Worm (Caenorhabditis elegans): Measurements from ENCODE around the gene F16G10.1.

Gene F16G10.1

DNA sequence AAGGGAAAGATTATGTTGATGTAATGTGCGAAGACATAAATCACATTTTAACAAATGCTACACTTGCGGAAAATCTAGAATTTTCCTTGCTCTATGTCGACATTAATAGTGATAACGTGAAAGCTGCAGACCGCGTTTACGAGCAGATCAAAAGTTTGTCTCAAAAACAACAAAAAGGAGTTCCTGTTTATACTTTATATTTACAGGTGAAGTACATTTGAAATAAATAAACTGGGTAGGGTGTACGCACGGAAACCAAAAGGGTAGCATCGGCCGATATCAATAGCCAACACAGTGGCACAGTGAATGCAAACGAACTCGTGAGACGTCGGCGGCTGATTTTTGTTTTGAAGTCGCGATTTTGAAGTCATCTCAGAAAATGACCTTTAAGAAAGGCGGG lies 18.3 kb downstream of the F16G10.1 start:
- TF ChIP-seq nhr-237 (tag; optimal IDR thresholded peaks at IDR 0.05), result no peak
- TF ChIP-seq mab-5 (tag; optimal IDR thresholded peaks at IDR 0.05), result no peak
- no peak for TF ChIP-seq drap-1 (GFP tag; optimal IDR thresholded peaks at IDR 0.05)
- TF ChIP-seq M03D4.4 (tag; optimal IDR thresholded peaks at IDR 0.05), result no peak
- no peak for TF ChIP-seq mep-1 (tag; optimal IDR thresholded peaks at IDR 0.05)
- TF ChIP-seq nhr-2 (tag; optimal IDR thresholded peaks at IDR 0.05), result no peak
- no peak for TF ChIP-seq unc-39 (tag; optimal IDR thresholded peaks at IDR 0.05)
- no peak for TF ChIP-seq hlh-1 (tag; optimal IDR thresholded peaks at IDR 0.05)
- no peak for TF ChIP-seq zip-8 (tag; optimal IDR thresholded peaks at IDR 0.05)
- TF ChIP-seq ceh-39 (tag; optimal IDR thresholded peaks at IDR 0.05), result no peak
- no peak for TF ChIP-seq nhr-28 (tag; optimal IDR thresholded peaks at IDR 0.05)
- TF ChIP-seq sptf-1 (tag; optimal IDR thresholded peaks at IDR 0.05), result no peak
- TF ChIP-seq lin-13 (tag; optimal IDR thresholded peaks at IDR 0.05), result no peak
- TF ChIP-seq unc-120 (tag; optimal IDR thresholded peaks at IDR 0.05; ENCODE audit: poor library complexity, severe bottlenecking), result no peak
- no peak for TF ChIP-seq bed-3 (GFP tag; optimal IDR thresholded peaks at IDR 0.05)
- no peak for TF ChIP-seq snpc-4 (tag; optimal IDR thresholded peaks at IDR 0.05)
- no peak for TF ChIP-seq ceh-83 (GFP tag; optimal IDR thresholded peaks at IDR 0.05)

DNA sequence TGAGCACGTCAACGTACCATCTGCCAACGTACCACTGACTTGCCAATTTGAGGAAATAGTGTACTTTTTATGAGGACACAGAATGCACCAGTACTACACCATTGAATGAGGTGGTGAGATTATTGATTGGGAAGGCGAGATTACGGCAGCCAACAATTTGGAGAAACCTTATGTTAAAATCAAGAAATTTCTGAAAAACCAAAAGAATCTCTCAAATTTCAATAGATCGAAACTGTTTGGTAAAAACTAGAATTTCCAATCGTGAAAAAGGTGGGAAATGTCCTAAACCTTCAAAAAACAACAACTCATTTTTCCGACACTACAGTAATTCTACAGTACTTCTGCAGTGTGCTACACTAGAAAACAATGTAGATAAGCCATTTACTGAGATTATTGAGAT lies 27.9 kb downstream of the F16G10.1 start, which contains the start of gene ceh-86:
Gene ceh-86 (minus strand): TSS at position 101 of the 400 bp plus-strand sequence.
- no peak for TF ChIP-seq snpc-4 (tag; optimal IDR thresholded peaks at IDR 0.05)
- peak; percentile 55 for TF ChIP-seq cnd-1 (tag; optimal IDR thresholded peaks at IDR 0.05)
- TF ChIP-seq ceh-39 (tag; optimal IDR thresholded peaks at IDR 0.05), result peak; percentile 6
- TF ChIP-seq sptf-1 (tag; optimal IDR thresholded peaks at IDR 0.05), result no peak

DNA sequence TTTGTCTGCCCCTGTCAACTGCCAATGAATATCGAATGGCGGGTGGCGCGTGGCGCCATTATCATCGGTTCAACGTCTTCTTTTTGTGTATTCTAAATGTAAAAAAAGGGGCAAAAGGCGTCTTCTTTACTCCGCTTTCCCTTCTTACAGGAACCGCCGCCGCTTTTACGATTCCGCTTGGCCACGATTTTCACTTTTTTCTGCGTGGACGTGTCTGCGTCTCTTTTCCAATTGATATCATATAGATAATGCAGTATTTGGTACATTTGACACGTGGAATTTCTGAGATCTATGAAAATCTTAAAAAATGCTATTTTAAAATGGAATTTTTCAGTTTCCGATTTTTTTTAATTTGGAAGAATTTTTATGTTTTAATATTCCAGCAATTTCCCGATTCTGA lies 31.5 kb downstream of the F16G10.1 start:
- TF ChIP-seq zip-8 (tag; optimal IDR thresholded peaks at IDR 0.05) (no peak), blmp-1 (tag; optimal IDR thresholded peaks at IDR 0.05) (peak; percentile 76)

DNA sequence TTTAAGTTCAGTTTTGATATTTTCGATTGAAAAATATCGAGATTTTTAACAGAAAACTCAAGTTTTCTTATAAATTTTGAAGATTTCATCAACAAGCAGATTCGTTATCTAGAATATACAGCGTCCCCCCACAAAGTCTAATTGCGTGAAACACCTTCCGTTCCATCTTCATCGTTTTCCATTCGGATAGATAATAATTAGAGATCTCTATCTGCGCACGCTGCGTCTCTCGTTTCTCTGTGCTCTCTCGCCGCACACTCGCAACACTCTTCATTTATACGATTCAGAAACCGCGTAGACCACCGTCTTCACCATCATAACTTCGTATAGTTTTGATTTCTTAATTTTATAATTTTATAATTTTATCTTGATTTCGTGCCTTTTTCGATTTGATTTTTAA lies 32.7 kb downstream of the F16G10.1 start:
- TF ChIP-seq drap-1 (GFP tag; optimal IDR thresholded peaks at IDR 0.05) (no peak), elt-1 (tag; optimal IDR thresholded peaks at IDR 0.05; ENCODE audit: borderline replicate concordance, insufficient read depth) (peak; percentile 97)

DNA sequence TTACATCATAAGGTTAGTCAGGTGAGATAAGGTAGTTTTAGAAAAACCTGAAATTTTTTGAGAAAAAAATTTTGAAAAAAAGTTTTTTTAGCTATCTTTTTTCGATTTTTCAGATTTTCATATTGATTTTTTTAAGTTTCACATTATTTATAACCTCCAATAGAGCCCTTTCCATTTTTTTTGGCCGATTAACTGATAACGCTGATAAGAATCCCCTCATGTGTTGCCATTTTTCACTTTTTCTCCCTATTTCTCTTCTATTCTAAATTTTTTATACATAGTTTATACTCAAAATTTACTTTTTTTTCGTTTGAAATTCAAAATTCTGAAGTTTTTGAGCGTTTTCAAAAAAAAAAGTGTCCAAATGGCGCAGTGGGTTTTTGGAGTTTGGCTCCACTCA lies 34.1 kb downstream of the F16G10.1 start:
- TF ChIP-seq sem-2 (GFP tag; optimal IDR thresholded peaks at IDR 0.05) (no peak), pha-4 (tag; optimal IDR thresholded peaks at IDR 0.05) (no peak), bed-3 (GFP tag; optimal IDR thresholded peaks at IDR 0.05) (no peak), lin-32 (GFP tag; optimal IDR thresholded peaks at IDR 0.05) (no peak), nhr-237 (tag; optimal IDR thresholded peaks at IDR 0.05) (no peak), tbx-8 (GFP tag; optimal IDR thresholded peaks at IDR 0.05) (no peak), mep-1 (tag; optimal IDR thresholded peaks at IDR 0.05) (no peak), elt-1 (tag; optimal IDR thresholded peaks at IDR 0.05; ENCODE audit: borderline replicate concordance, insufficient read depth) (no peak), ceh-83 (GFP tag; optimal IDR thresholded peaks at IDR 0.05) (no peak), ceh-39 (tag; optimal IDR thresholded peaks at IDR 0.05) (no peak), flh-1 (GFP tag; optimal IDR thresholded peaks at IDR 0.05) (no peak), ztf-11 (tag; optimal IDR thresholded peaks at IDR 0.05) (no peak), sptf-1 (tag; optimal IDR thresholded peaks at IDR 0.05) (no peak), cnd-1 (tag; optimal IDR thresholded peaks at IDR 0.05) (no peak), nhr-12 (tag; optimal IDR thresholded peaks at IDR 0.05) (no peak), nhr-76 (tag; optimal IDR thresholded peaks at IDR 0.05) (no peak), drap-1 (GFP tag; optimal IDR thresholded peaks at IDR 0.05) (no peak)

DNA sequence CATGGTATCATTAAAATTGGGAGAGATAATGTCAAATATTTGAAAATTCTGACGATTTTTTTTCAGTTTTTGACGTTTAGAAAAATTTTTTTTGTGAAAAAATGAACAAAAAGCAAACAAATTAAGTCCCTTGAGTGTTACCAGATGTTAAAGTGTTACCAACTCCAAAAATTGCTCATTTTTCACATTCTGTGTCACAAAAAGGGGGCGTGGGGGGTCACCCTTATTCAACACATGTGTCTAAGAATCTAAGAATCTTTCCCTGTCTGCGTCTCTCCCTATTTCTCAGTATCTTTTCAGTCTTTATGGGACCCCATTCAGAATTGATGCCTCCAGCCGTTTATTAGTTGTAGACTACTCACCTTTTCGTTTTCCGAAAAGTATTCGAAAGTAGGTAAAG lies 34.9 kb downstream of the F16G10.1 start:
- TF ChIP-seq ham-2 (GFP tag; optimal IDR thresholded peaks at IDR 0.05) (no peak), unc-62 (GFP tag; optimal IDR thresholded peaks at IDR 0.05) (no peak), mab-5 (tag; optimal IDR thresholded peaks at IDR 0.05) (no peak), nhr-28 (tag; optimal IDR thresholded peaks at IDR 0.05) (no peak), nhr-2 (tag; optimal IDR thresholded peaks at IDR 0.05) (no peak), zip-8 (tag; optimal IDR thresholded peaks at IDR 0.05) (no peak), blmp-1 (tag; optimal IDR thresholded peaks at IDR 0.05) (no peak), ceh-43 (GFP tag; optimal IDR thresholded peaks at IDR 0.05) (no peak), nhr-237 (tag; optimal IDR thresholded peaks at IDR 0.05) (no peak), nhr-76 (tag; optimal IDR thresholded peaks at IDR 0.05) (no peak), cnd-1 (tag; optimal IDR thresholded peaks at IDR 0.05) (no peak), bed-3 (GFP tag; optimal IDR thresholded peaks at IDR 0.05) (no peak), M03D4.4 (tag; optimal IDR thresholded peaks at IDR 0.05) (no peak), ceh-39 (tag; optimal IDR thresholded peaks at IDR 0.05) (no peak), unc-120 (tag; optimal IDR thresholded peaks at IDR 0.05; ENCODE audit: poor library complexity, severe bottlenecking) (no peak), elt-1 (tag; optimal IDR thresholded peaks at IDR 0.05; ENCODE audit: borderline replicate concordance, insufficient read depth) (no peak)

Data from whole organism, mixed stage, embryonic.